Fruit fly (Drosophila melanogaster) S2 (cell line): ENCODE results near the gene CG4830.

Experiments
- CG8478 ChIP-seq: fragments of >200 bp; optimal IDR thresholded peaks from 2 replicates; lab custom pipeline; 2018
- CTCF ChIP-seq, 2 experiments: fragments of >200 bp; optimal IDR thresholded peaks; 2 replicates each; lab custom pipeline; 2018

DNA sequence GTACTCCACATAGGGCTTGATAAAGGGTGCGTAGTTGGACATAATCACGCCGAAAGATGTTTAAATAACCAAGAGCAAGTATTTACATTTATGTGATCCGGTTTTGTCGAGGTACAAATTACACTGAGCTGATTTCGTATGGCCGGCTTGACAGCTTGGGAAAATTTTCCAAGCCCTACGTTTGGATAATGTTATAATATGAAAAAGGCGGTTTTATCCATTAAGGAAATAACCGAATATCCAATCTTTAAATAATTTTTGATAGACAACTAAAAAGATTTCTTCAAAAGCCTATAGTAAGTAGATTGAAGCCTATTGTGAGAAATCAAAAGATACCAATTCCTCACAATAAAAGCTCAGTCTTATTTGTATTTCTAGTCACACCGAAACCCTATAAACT is 15.2 kb downstream of the CG4830 start, which contains the start of the genes eIF3d2 and CG43450:
- no peak for TF ChIP-seq CTCF (optimal IDR thresholded peaks at IDR 0.05; lab: Kevin White, UChicago)
- TF ChIP-seq CG8478 (lab: Kevin White, UChicago), result no peak
